Worm (Caenorhabditis elegans) whole organism, L2 larva: ENCODE results near the gene gfi-3.

Source experiments
- C34F6.9 ChIP-seq: fragments of 150-350 bp; optimal IDR thresholded peaks from 2 replicates; lab custom pipeline; 2014; ENCODE audit warnings: missing biosample characterization, missing genetic modification characterization
- F13H6.1 ChIP-seq: sonication (generic microtip); optimal IDR thresholded peaks from 2 replicates; lab custom pipeline; 2016; ENCODE audit warnings: missing genetic modification characterization, missing compliant biosample characterization
- R02D3.7 ChIP-seq: fragments of 150-350 bp; optimal IDR thresholded peaks from 2 replicates; lab custom pipeline; 2014; ENCODE audit warnings: missing biosample characterization, missing genetic modification characterization
- Y55F3AM.14 ChIP-seq: fragments of 200-800 bp; sonication (Bioruptor generic); optimal IDR thresholded peaks from 2 replicates; lab custom pipeline; 2018; ENCODE audit warnings: mild to moderate bottlenecking, missing genetic modification characterization, missing compliant biosample characterization
- ZK546.5 ChIP-seq: sonication (generic microtip); optimal IDR thresholded peaks from 2 replicates; lab custom pipeline; 2017; ENCODE audit warnings: missing biosample characterization, missing genetic modification characterization
- aly-2 ChIP-seq: fragments of 150-350 bp; optimal IDR thresholded peaks from 2 replicates; lab custom pipeline; 2014; ENCODE audit warnings: missing biosample characterization, missing genetic modification characterization
- blmp-1 ChIP-seq: sonication (generic microtip); optimal IDR thresholded peaks from 2 replicates; lab custom pipeline; 2017; ENCODE audit warnings: missing genetic modification characterization, mild to moderate bottlenecking, missing compliant biosample characterization, antibody characterized with exemption, moderate library complexity; ENCODE audit not compliant: insufficient read depth
- ceh-16 ChIP-seq: fragments of 150-350 bp; optimal IDR thresholded peaks from 2 replicates; lab custom pipeline; 2014; ENCODE audit warnings: missing biosample characterization, missing genetic modification characterization
- crh-2 ChIP-seq: sonication (generic microtip); optimal IDR thresholded peaks from 2 replicates; lab custom pipeline; 2017; ENCODE audit warnings: missing biosample characterization, missing genetic modification characterization
- egl-27 ChIP-seq: sonication (generic microtip); optimal IDR thresholded peaks from 3 replicates; lab custom pipeline; 2017; ENCODE audit warnings: missing biosample characterization, missing genetic modification reagents, missing genetic modification characterization
- elt-1 ChIP-seq: fragments of 150-350 bp; optimal IDR thresholded peaks from 2 replicates; lab custom pipeline; 2014; ENCODE audit warnings: missing biosample characterization, missing genetic modification characterization
- fos-1 ChIP-seq: fragments of 150-350 bp; optimal IDR thresholded peaks from 2 replicates; lab custom pipeline; 2014; ENCODE audit warnings: missing biosample characterization, missing genetic modification characterization
- gmeb-1 ChIP-seq: fragments of 150-350 bp; optimal IDR thresholded peaks from 2 replicates; lab custom pipeline; 2014; ENCODE audit warnings: missing biosample characterization, missing genetic modification characterization
- lin-11 ChIP-seq: fragments of 150-350 bp; sonication (generic microtip); optimal IDR thresholded peaks from 2 replicates; lab custom pipeline; 2014; ENCODE audit warnings: missing biosample characterization, missing genetic modification characterization, inconsistent platforms, mixed read lengths
- lin-13 ChIP-seq: fragments of 150-350 bp; optimal IDR thresholded peaks from 2 replicates; lab custom pipeline; 2014; ENCODE audit warnings: missing biosample characterization, missing genetic modification reagents, missing genetic modification characterization
- lin-39 ChIP-seq: fragments of 150-350 bp; optimal IDR thresholded peaks from 2 replicates; lab custom pipeline; 2014; ENCODE audit warnings: missing biosample characterization, missing genetic modification reagents, missing genetic modification characterization
- lsy-2 ChIP-seq, 2 experiments: fragments of 150-350 bp in 1 of 2; sonication (generic microtip) in 1 of 2; optimal IDR thresholded peaks; 2 replicates each; lab custom pipeline; 2014 to 2017; ENCODE audit warnings: missing biosample characterization in 2 of 2, missing genetic modification characterization in 2 of 2
- mdl-1 ChIP-seq, 2 experiments: fragments of 150-350 bp in 1 of 2; sonication (generic microtip) in 1 of 2; optimal IDR thresholded peaks; 2 replicates each; lab custom pipeline; 2017; ENCODE audit warnings: missing biosample characterization in 2 of 2, missing genetic modification characterization in 2 of 2
- nhr-10 ChIP-seq: sonication (generic microtip); optimal IDR thresholded peaks from 2 replicates; lab custom pipeline; 2017; ENCODE audit warnings: missing biosample characterization, missing genetic modification characterization
- nhr-11 ChIP-seq: fragments of 150-350 bp; optimal IDR thresholded peaks from 2 replicates; lab custom pipeline; 2014; ENCODE audit warnings: missing biosample characterization, missing genetic modification characterization
- nhr-129 ChIP-seq: fragments of 150-350 bp; optimal IDR thresholded peaks from 2 replicates; lab custom pipeline; 2014; ENCODE audit warnings: missing biosample characterization, missing genetic modification characterization
- nhr-21 ChIP-seq: fragments of 150-350 bp; optimal IDR thresholded peaks from 2 replicates; lab custom pipeline; 2014; ENCODE audit warnings: missing biosample characterization, missing genetic modification characterization
- nhr-237 ChIP-seq: fragments of 150-350 bp; optimal IDR thresholded peaks from 2 replicates; lab custom pipeline; 2014; ENCODE audit warnings: missing biosample characterization, missing genetic modification characterization
- nhr-25 ChIP-seq: fragments of 150-350 bp; sonication (generic microtip); optimal IDR thresholded peaks from 3 replicates; lab custom pipeline; 2014; ENCODE audit warnings: missing biosample characterization, missing genetic modification characterization
- nhr-6 ChIP-seq: fragments of 150-350 bp; optimal IDR thresholded peaks from 2 replicates; lab custom pipeline; 2014; ENCODE audit warnings: missing biosample characterization, missing genetic modification characterization
- sem-4 ChIP-seq: fragments of 150-350 bp; optimal IDR thresholded peaks from 2 replicates; lab custom pipeline; 2014; ENCODE audit warnings: missing biosample characterization, missing genetic modification reagents, missing genetic modification characterization
- skn-1 ChIP-seq: sonication (generic microtip); optimal IDR thresholded peaks from 2 replicates; lab custom pipeline; 2017; ENCODE audit warnings: missing biosample characterization, missing genetic modification characterization
- sma-3 ChIP-seq: sonication (generic microtip); optimal IDR thresholded peaks from 2 replicates; lab custom pipeline; 2016; ENCODE audit warnings: missing genetic modification reagents, missing genetic modification characterization, missing compliant biosample characterization
- sma-9 ChIP-seq, 2 experiments: fragments of 150-350 bp in 1 of 2; sonication (generic microtip) in 1 of 2; optimal IDR thresholded peaks; 2 replicates each; lab custom pipeline; 2014 to 2016; ENCODE audit warnings: missing genetic modification characterization in 2 of 2, mild to moderate bottlenecking in 1 of 2, missing biosample characterization in 1 of 2, missing compliant biosample characterization in 1 of 2, missing genetic modification reagents in 1 of 2, moderate library complexity in 1 of 2
- snpc-4 ChIP-seq: fragments of 150-350 bp; optimal IDR thresholded peaks from 2 replicates; lab custom pipeline; 2014; ENCODE audit warnings: missing biosample characterization, missing genetic modification characterization
- unc-55 ChIP-seq: fragments of 150-350 bp; sonication (generic microtip); optimal IDR thresholded peaks from 3 replicates; lab custom pipeline; 2014; ENCODE audit warnings: missing biosample characterization, missing genetic modification reagents, missing genetic modification characterization
- unc-62 ChIP-seq: fragments of 150-350 bp; optimal IDR thresholded peaks from 2 replicates; lab custom pipeline; 2014; ENCODE audit warnings: missing biosample characterization, missing genetic modification reagents, missing genetic modification characterization
- ztf-1 ChIP-seq: fragments of 200-800 bp; sonication (Bioruptor generic); conservative IDR thresholded peaks from 2 replicates; pipeline ENCODE4 v1.3.6; 2022; ENCODE audit warnings: missing genetic modification characterization, missing compliant biosample characterization
- ztf-11 ChIP-seq: sonication (generic microtip); optimal IDR thresholded peaks from 2 replicates; lab custom pipeline; 2017; ENCODE audit warnings: missing biosample characterization, missing genetic modification characterization
- ztf-4 ChIP-seq: fragments of 150-350 bp; optimal IDR thresholded peaks from 2 replicates; lab custom pipeline; 2014; ENCODE audit warnings: missing biosample characterization, missing genetic modification characterization

The gfi-3 gene

ce11 chrX:14505578-14506353, 25.4 kb downstream of the gfi-3 start (continued):
- peak; percentile 24 for TF ChIP-seq sma-3 (GFP tag; lab: Kevin White, UChicago)
- TF ChIP-seq lin-13 (GFP tag; lab: Kevin White, UChicago) = no peak
- TF ChIP-seq elt-1 (tag; lab: Kevin White, UChicago) = no peak

- peak; percentile 69 for TF ChIP-seq sma-3 (GFP tag; lab: Kevin White, UChicago)
- TF ChIP-seq ztf-1 = no peak
- TF ChIP-seq fos-1 (tag; lab: Kevin White, UChicago) = peak; percentile 43
- peak; percentile 80 for TF ChIP-seq sma-9 (GFP tag; optimal IDR thresholded peaks at IDR 0.05; lab: Kevin White, UChicago)
- TF ChIP-seq sma-9 (tag; optimal IDR thresholded peaks at IDR 0.05; lab: Kevin White, UChicago) = no peak
- TF ChIP-seq elt-1 (tag; lab: Kevin White, UChicago) = no peak
- no peak for TF ChIP-seq snpc-4
- no peak for TF ChIP-seq skn-1 (tag; lab: Kevin White, UChicago)
- TF ChIP-seq F13H6.1 (tag; lab: Kevin White, UChicago) = peak; percentile 46
- peak; percentile 54 for TF ChIP-seq egl-27 (tag; lab: Kevin White, UChicago)
- peak; percentile 51 for TF ChIP-seq nhr-6
- no peak for TF ChIP-seq unc-55 (GFP tag; lab: Kevin White, UChicago)
- no peak for TF ChIP-seq lsy-2 (tag; optimal IDR thresholded peaks at IDR 0.05; lab: Kevin White, UChicago)
- peak; percentile 83 for TF ChIP-seq nhr-21 (tag; lab: Kevin White, UChicago)
- no peak for TF ChIP-seq ztf-4 (tag; lab: Kevin White, UChicago)
- no peak for TF ChIP-seq C34F6.9 (tag; lab: Kevin White, UChicago)
- TF ChIP-seq blmp-1 = peak; percentile 97
- no peak for TF ChIP-seq nhr-10 (tag; lab: Kevin White, UChicago)
- TF ChIP-seq ZK546.5 (tag; lab: Kevin White, UChicago) = no peak
- peak; percentile 53 for TF ChIP-seq nhr-129 (tag; lab: Kevin White, UChicago)
- peak; percentile 26 for TF ChIP-seq sem-4
- TF ChIP-seq ceh-16 = peak; percentile 47
- TF ChIP-seq gmeb-1 (tag; lab: Kevin White, UChicago) = no peak
- TF ChIP-seq unc-62 (GFP tag; lab: Kevin White, UChicago) = no peak
- TF ChIP-seq ztf-11 (tag; lab: Kevin White, UChicago) = no peak
- TF ChIP-seq nhr-25 (tag; lab: Kevin White, UChicago) = peak; percentile 94
Observed at ce11 chrX:14507992-14508391, 27.6 kb downstream of the gfi-3 start.

DNA sequence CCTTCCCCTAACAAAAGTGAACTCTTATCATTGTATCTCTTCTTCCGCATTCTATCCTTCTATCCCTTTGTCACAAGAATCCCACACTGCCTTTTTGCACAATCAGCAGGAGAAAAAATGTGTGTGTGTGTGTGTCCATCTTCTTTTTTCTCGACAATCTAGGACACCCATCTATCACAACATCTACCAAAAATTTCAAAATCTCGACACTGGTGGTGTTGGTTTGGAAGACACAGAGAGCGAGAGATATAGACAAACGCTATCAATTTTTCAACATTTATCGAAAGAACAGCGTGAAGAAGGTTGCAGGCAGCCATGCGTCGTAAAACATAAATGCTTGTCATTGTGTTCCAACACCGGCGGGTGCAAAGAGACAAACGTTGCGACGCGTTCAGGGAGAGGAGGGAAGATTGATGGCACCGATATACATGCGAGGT, 28.5 kb downstream of the gfi-3 start:
- peak; percentile 66 for TF ChIP-seq sma-3 (GFP tag; lab: Kevin White, UChicago)
- peak in 1 of 2 experiments; percentile 10 for TF ChIP-seq mdl-1 (tag; optimal IDR thresholded peaks at IDR 0.05; lab: Kevin White, UChicago)
- peak; percentile 93 for TF ChIP-seq sma-9 (GFP tag; optimal IDR thresholded peaks at IDR 0.05; lab: Kevin White, UChicago)
- no peak for TF ChIP-seq sma-9 (tag; optimal IDR thresholded peaks at IDR 0.05; lab: Kevin White, UChicago)
- peak; percentile 51 for TF ChIP-seq nhr-6
- TF ChIP-seq egl-27 (tag; lab: Kevin White, UChicago) = peak; percentile 91
- TF ChIP-seq unc-62 (GFP tag; lab: Kevin White, UChicago) = peak; percentile 74
- TF ChIP-seq F13H6.1 (tag; lab: Kevin White, UChicago) = peak; percentile 81
- TF ChIP-seq nhr-25 (tag; lab: Kevin White, UChicago) = peak; percentile 88
- TF ChIP-seq Y55F3AM.14 (GFP tag; lab: Kevin White, UChicago) = no peak
- peak; percentile 67 for TF ChIP-seq ceh-16
- peak; percentile 73 for TF ChIP-seq blmp-1
- peak in 1 of 2 experiments; percentile 64 for TF ChIP-seq lsy-2 (tag; optimal IDR thresholded peaks at IDR 0.05; lab: Kevin White, UChicago)
- peak; percentile 84 for TF ChIP-seq nhr-21 (tag; lab: Kevin White, UChicago)
- peak; percentile 46 for TF ChIP-seq crh-2 (tag; lab: Kevin White, UChicago)
- no peak for TF ChIP-seq ZK546.5 (tag; lab: Kevin White, UChicago)
- TF ChIP-seq lin-13 (GFP tag; lab: Kevin White, UChicago) = peak; percentile 24
- TF ChIP-seq ztf-4 (tag; lab: Kevin White, UChicago) = peak; percentile 24
- TF ChIP-seq nhr-11 (tag; lab: Kevin White, UChicago) = no peak
- no peak for TF ChIP-seq lin-11
- TF ChIP-seq nhr-129 (tag; lab: Kevin White, UChicago) = peak; percentile 82
- peak; percentile 46 for TF ChIP-seq elt-1 (tag; lab: Kevin White, UChicago)
- no peak for TF ChIP-seq nhr-237 (tag; lab: Kevin White, UChicago)
- no peak for TF ChIP-seq lin-39 (tag; lab: Kevin White, UChicago)
- TF ChIP-seq fos-1 (tag; lab: Kevin White, UChicago) = peak; percentile 53
- TF ChIP-seq ztf-11 (tag; lab: Kevin White, UChicago) = no peak
- TF ChIP-seq R02D3.7 (tag; lab: Kevin White, UChicago) = no peak
- peak; percentile 78 for TF ChIP-seq sem-4
- TF ChIP-seq C34F6.9 (tag; lab: Kevin White, UChicago) = peak; percentile 49
- TF ChIP-seq aly-2 (tag; lab: Kevin White, UChicago) = no peak
- TF ChIP-seq, all 48 proteins: peak for 20
